Worm (Caenorhabditis elegans) whole organism, L2 larva: Measurements from ENCODE around the gene ZK688.5.

Experiments
- alr-1 ChIP-seq: fragments of 150-350 bp; optimal IDR thresholded peaks from 2 replicates; lab custom pipeline; 2014; ENCODE audit warnings: missing biosample characterization, missing genetic modification characterization
- ama-1 ChIP-seq: fragments of 150-350 bp; optimal IDR thresholded peaks from 2 replicates; lab custom pipeline; 2018; ENCODE audit warnings: inconsistent platforms
- egl-27 ChIP-seq: sonication (generic microtip); optimal IDR thresholded peaks from 3 replicates; lab custom pipeline; 2017; ENCODE audit warnings: missing biosample characterization, missing genetic modification reagents, missing genetic modification characterization
- fos-1 ChIP-seq: fragments of 150-350 bp; optimal IDR thresholded peaks from 2 replicates; lab custom pipeline; 2014; ENCODE audit warnings: missing biosample characterization, missing genetic modification characterization
- nhr-23 ChIP-seq: fragments of 150-350 bp; optimal IDR thresholded peaks from 2 replicates; lab custom pipeline; 2014; ENCODE audit warnings: missing biosample characterization, missing genetic modification reagents, missing genetic modification characterization
- nhr-237 ChIP-seq: fragments of 150-350 bp; optimal IDR thresholded peaks from 2 replicates; lab custom pipeline; 2014; ENCODE audit warnings: missing biosample characterization, missing genetic modification characterization
- nhr-25 ChIP-seq: fragments of 150-350 bp; sonication (generic microtip); optimal IDR thresholded peaks from 3 replicates; lab custom pipeline; 2014; ENCODE audit warnings: missing biosample characterization, missing genetic modification characterization
- skn-1 ChIP-seq: sonication (generic microtip); optimal IDR thresholded peaks from 2 replicates; lab custom pipeline; 2017; ENCODE audit warnings: missing biosample characterization, missing genetic modification characterization
- sma-3 ChIP-seq: sonication (generic microtip); optimal IDR thresholded peaks from 2 replicates; lab custom pipeline; 2016; ENCODE audit warnings: missing genetic modification reagents, missing genetic modification characterization, missing compliant biosample characterization
- snpc-4 ChIP-seq: fragments of 150-350 bp; optimal IDR thresholded peaks from 2 replicates; lab custom pipeline; 2014; ENCODE audit warnings: missing biosample characterization, missing genetic modification characterization
- unc-62 ChIP-seq: fragments of 150-350 bp; optimal IDR thresholded peaks from 2 replicates; lab custom pipeline; 2014; ENCODE audit warnings: missing biosample characterization, missing genetic modification reagents, missing genetic modification characterization
- zag-1 ChIP-seq: fragments of 150-350 bp; optimal IDR thresholded peaks from 2 replicates; lab custom pipeline; 2014; ENCODE audit warnings: missing biosample characterization, missing genetic modification characterization
- ztf-11 ChIP-seq: sonication (generic microtip); optimal IDR thresholded peaks from 2 replicates; lab custom pipeline; 2017; ENCODE audit warnings: missing biosample characterization, missing genetic modification characterization

- TF ChIP-seq nhr-23 (tag; lab: Kevin White, UChicago) (no peak), ztf-11 (tag; lab: Kevin White, UChicago) (no peak), alr-1 (tag; lab: Kevin White, UChicago) (no peak), fos-1 (tag; lab: Kevin White, UChicago) (no peak), ama-1 (lab: Kevin White, UChicago) (no peak), nhr-237 (tag; lab: Kevin White, UChicago) (no peak), skn-1 (tag; lab: Kevin White, UChicago) (no peak), egl-27 (tag; lab: Kevin White, UChicago) (no peak), snpc-4 (tag; lab: Kevin White, UChicago) (no peak), nhr-25 (no peak), unc-62 (GFP tag; lab: Kevin White, UChicago) (no peak), zag-1 (tag; lab: Kevin White, UChicago) (no peak), sma-3 (no peak)
Observed at ce11 chrIII:7893224-7893623, 1.8 kb upstream of the ZK688.5 start.
